Fruit fly (Drosophila melanogaster): ENCODE measurements around the gene CG9213.

The CG9213 gene

DNA sequence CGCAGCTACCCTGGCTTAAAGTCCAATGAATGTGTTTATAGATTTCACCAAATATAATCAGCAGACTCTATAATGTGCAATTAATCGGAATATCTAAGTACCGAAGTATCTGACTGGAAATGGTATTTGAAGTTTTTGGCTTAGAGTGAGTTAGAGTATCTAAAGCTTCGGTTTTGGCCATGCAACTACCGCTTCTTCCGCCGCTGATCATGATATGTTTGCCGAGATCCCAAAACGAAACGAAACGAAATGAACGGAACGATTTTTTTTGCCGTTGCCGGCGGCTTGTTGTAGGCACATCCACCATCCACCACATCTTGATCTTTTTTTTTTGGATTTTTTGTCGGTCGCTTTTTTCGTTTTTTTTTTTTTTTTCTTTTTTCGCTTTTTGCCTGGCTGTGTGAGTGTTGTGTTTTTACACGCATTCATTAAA, 48.7 kb upstream of the CG9213 start (continued):
- TF ChIP-seq CG6163 (GFP tag; IDR thresholded peaks at IDR 0.05): peak; percentile 94
- TF ChIP-seq Met (GFP tag; optimal IDR thresholded peaks at IDR 0.05): peak; percentile 88
- peak; percentile 76 for TF ChIP-seq dsx (GFP tag; optimal IDR thresholded peaks at IDR 0.05; ENCODE audit: poor library complexity, severe bottlenecking)
- TF ChIP-seq CG3919 (GFP tag; optimal IDR thresholded peaks at IDR 0.05): peak; percentile 81
- TF ChIP-seq CG34406 (GFP tag; optimal IDR thresholded peaks at IDR 0.05): peak; percentile 78
- TF ChIP-seq Smox (GFP tag; optimal IDR thresholded peaks at IDR 0.05): peak; percentile 81
- TF ChIP-seq spab (GFP tag; optimal IDR thresholded peaks at IDR 0.05): peak; percentile 64
- TF ChIP-seq Sox14 (GFP tag; optimal IDR thresholded peaks at IDR 0.05): peak; percentile 77
- TF ChIP-seq CG8119 (GFP tag; IDR thresholded peaks at IDR 0.05): peak; percentile 88
- TF ChIP-seq Sox102F (GFP tag; optimal IDR thresholded peaks at IDR 0.05): peak; percentile 82
- TF ChIP-seq Hr4 (GFP tag; optimal IDR thresholded peaks at IDR 0.05): peak; percentile 82
- TF ChIP-seq Gug (GFP tag; IDR thresholded peaks at IDR 0.05): peak; percentile 83
- TF ChIP-seq CG9139 (GFP tag; optimal IDR thresholded peaks at IDR 0.05): peak; percentile 67
- TF ChIP-seq svp (GFP tag): peak; percentile 95
- TF ChIP-seq CG15336 (GFP tag; IDR thresholded peaks at IDR 0.05): peak; percentile 91
- peak; percentile 87 to 91 for TF ChIP-seq ss (GFP tag; optimal IDR thresholded peaks at IDR 0.05)

DNA sequence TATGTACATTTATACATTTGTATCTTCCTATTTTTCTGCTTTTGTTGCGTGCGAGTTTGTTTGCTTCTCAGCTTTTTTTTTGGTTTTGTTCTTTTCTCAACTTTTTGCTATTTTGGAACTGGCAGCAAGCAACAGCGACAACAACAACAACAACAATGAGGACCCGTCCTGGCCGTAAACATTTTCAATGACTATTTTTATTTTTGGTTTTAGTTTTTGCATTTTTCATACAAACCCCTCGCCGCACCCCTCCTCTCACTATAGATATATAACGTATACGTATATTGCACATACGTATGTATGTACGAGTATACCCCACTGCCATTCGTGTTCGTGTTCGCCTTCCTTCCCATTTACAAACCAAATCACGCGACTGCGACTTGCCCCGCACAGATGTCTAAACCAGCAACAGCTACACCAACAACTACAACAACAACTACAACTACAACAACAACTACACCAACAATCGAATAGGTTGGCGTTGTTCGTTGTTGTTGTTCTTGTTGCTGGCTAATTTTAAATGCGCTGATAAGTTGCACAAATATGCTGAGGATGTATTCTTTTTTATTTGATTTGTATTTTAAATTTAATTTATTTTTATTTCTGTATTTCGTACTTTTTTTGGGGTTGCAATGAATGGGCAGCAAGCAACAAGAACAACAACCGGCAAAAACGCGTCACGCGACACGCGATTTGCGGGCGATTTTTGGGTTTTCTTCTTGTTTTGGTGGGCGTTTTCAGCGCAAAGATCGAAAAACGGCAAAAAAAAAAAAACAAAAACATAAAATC, 46.3 kb upstream of the CG9213 start:
- TF ChIP-seq spab (GFP tag; optimal IDR thresholded peaks at IDR 0.05) (peak; percentile 4), CG1621 (tag; optimal IDR thresholded peaks at IDR 0.05) (peak; percentile 19), ss (GFP tag; optimal IDR thresholded peaks at IDR 0.05) (peak; percentile 75 to 92), CG15336 (GFP tag; IDR thresholded peaks at IDR 0.05) (peak; percentile 47), acj6 (GFP tag; optimal IDR thresholded peaks at IDR 0.05) (no peak), Ets21C (GFP tag; optimal IDR thresholded peaks at IDR 0.05) (no peak), Blimp-1 (GFP tag; optimal IDR thresholded peaks at IDR 0.05) (no peak), eg (GFP tag; IDR thresholded peaks at IDR 0.05) (peak; percentile 74), CG8632 (GFP tag; optimal IDR thresholded peaks at IDR 0.05) (no peak), Sox102F (GFP tag; optimal IDR thresholded peaks at IDR 0.05) (no peak), CG6854 (GFP tag; optimal IDR thresholded peaks at IDR 0.05) (no peak), salr (GFP tag; optimal IDR thresholded peaks at IDR 0.05) (peak in 1 of 2 experiments; percentile 12), esn (GFP tag; optimal IDR thresholded peaks at IDR 0.05) (no peak), Sox14 (GFP tag; optimal IDR thresholded peaks at IDR 0.05) (no peak), svp (GFP tag) (no peak), CG11902 (GFP tag; optimal IDR thresholded peaks at IDR 0.05) (no peak), fkh (GFP tag; optimal IDR thresholded peaks at IDR 0.05) (no peak), CG7368 (GFP tag; optimal IDR thresholded peaks at IDR 0.05) (no peak), dac (GFP tag; optimal IDR thresholded peaks at IDR 0.05) (no peak), CG34406 (GFP tag; optimal IDR thresholded peaks at IDR 0.05) (no peak), CG10631 (GFP tag; optimal IDR thresholded peaks at IDR 0.05) (no peak), CG9139 (GFP tag; optimal IDR thresholded peaks at IDR 0.05) (peak; percentile 35), CG11294 (GFP tag; IDR thresholded peaks at IDR 0.05) (no peak), CG6792 (GFP tag; optimal IDR thresholded peaks at IDR 0.05) (no peak), Sox15 (GFP tag; optimal IDR thresholded peaks at IDR 0.05) (no peak), CG11762 (GFP tag; optimal IDR thresholded peaks at IDR 0.05; ENCODE audit: insufficient read depth) (no peak), fd85E (GFP tag; optimal IDR thresholded peaks at IDR 0.05) (no peak), Hr38 (GFP tag; optimal IDR thresholded peaks at IDR 0.05) (no peak), Smox (GFP tag; optimal IDR thresholded peaks at IDR 0.05) (no peak), vri (GFP tag; optimal IDR thresholded peaks at IDR 0.05) (no peak), Met (GFP tag; optimal IDR thresholded peaks at IDR 0.05) (no peak), CG10669 (GFP tag; optimal IDR thresholded peaks at IDR 0.05) (no peak), dsx (GFP tag; optimal IDR thresholded peaks at IDR 0.05; ENCODE audit: poor library complexity, severe bottlenecking) (peak; percentile 26), net (GFP tag; optimal IDR thresholded peaks at IDR 0.05) (no peak), CG32006 (GFP tag; optimal IDR thresholded peaks at IDR 0.05) (peak; percentile 28), Hr39 (GFP tag; optimal IDR thresholded peaks at IDR 0.05) (no peak), Gug (GFP tag; IDR thresholded peaks at IDR 0.05) (no peak), Eip93F (GFP tag; optimal IDR thresholded peaks at IDR 0.05) (no peak), CG4318 (GFP tag; optimal IDR thresholded peaks at IDR 0.05) (no peak), Lpt (GFP tag; optimal IDR thresholded peaks at IDR 0.05) (peak; percentile 25), CG6276 (GFP tag; optimal IDR thresholded peaks at IDR 0.05) (peak; percentile 71), CG16779 (tag; optimal IDR thresholded peaks at IDR 0.05) (peak; percentile 13)
